Fruit fly (Drosophila melanogaster): ENCODE results near the gene CG5500.

The CG5500 gene

dm6 chr3R:26890088-26890487, 13.7 kb downstream of the CG5500 start (continued):
- TF ChIP-seq CG3032 (tag; optimal IDR thresholded peaks at IDR 0.05) (no peak), Sox102F (GFP tag; optimal IDR thresholded peaks at IDR 0.05) (no peak), fd59A (GFP tag; optimal IDR thresholded peaks at IDR 0.05) (no peak)

dm6 chr3R:26890499-26890898, 14.1 kb downstream of the CG5500 start:
- no peak for TF ChIP-seq CG1621 (tag; optimal IDR thresholded peaks at IDR 0.05)
- TF ChIP-seq CG16779 (tag; optimal IDR thresholded peaks at IDR 0.05), result no peak
- TF ChIP-seq Gug (GFP tag; IDR thresholded peaks at IDR 0.05), result 0 out of 2 replicates have a peak, but pooled peaks have one; percentile 1
- TF ChIP-seq Sox14 (GFP tag; optimal IDR thresholded peaks at IDR 0.05), result no peak
- TF ChIP-seq Hr38 (GFP tag; optimal IDR thresholded peaks at IDR 0.05), result no peak
- TF ChIP-seq CG6276 (GFP tag; optimal IDR thresholded peaks at IDR 0.05), result no peak
- 0 out of 3 replicates have a peak, but pooled peaks have one; percentile 9 for TF ChIP-seq CG8119 (GFP tag; IDR thresholded peaks at IDR 0.05)
- TF ChIP-seq lz (GFP tag; optimal IDR thresholded peaks at IDR 0.05), result no peak
- no peak for TF ChIP-seq svp (GFP tag)

- TF ChIP-seq net (GFP tag; optimal IDR thresholded peaks at IDR 0.05), result peak; percentile 62
- peak; percentile 4 for TF ChIP-seq CG10669 (GFP tag; optimal IDR thresholded peaks at IDR 0.05)
- peak; percentile 67 for TF ChIP-seq pdm3 (GFP tag; optimal IDR thresholded peaks at IDR 0.05)
- no peak for TF ChIP-seq Lpt (GFP tag; optimal IDR thresholded peaks at IDR 0.05)
- TF ChIP-seq Blimp-1 (GFP tag; optimal IDR thresholded peaks at IDR 0.05), result no peak
- TF ChIP-seq vri (GFP tag; optimal IDR thresholded peaks at IDR 0.05), result peak; percentile 35
- peak; percentile 43 for TF ChIP-seq topi (GFP tag; optimal IDR thresholded peaks at IDR 0.05)
- TF ChIP-seq fd59A (GFP tag; optimal IDR thresholded peaks at IDR 0.05), result peak; percentile 54
- TF ChIP-seq CG11294 (GFP tag; IDR thresholded peaks at IDR 0.05), result 0 out of 2 replicates have a peak, but pooled peaks have one; percentile 21
- peak; percentile 10 for TF ChIP-seq fkh (GFP tag; optimal IDR thresholded peaks at IDR 0.05)
- peak; percentile 61 for TF ChIP-seq OdsH (GFP tag; optimal IDR thresholded peaks at IDR 0.05)
- no peak for TF ChIP-seq cyc (GFP tag; optimal IDR thresholded peaks at IDR 0.05)
- peak; percentile 54 for TF ChIP-seq Sox15 (GFP tag; optimal IDR thresholded peaks at IDR 0.05)
- peak; percentile 69 for TF ChIP-seq CG6792 (GFP tag; optimal IDR thresholded peaks at IDR 0.05)
- TF ChIP-seq CG8119 (GFP tag; IDR thresholded peaks at IDR 0.05), result peak; percentile 66
- TF ChIP-seq eg (GFP tag; IDR thresholded peaks at IDR 0.05), result peak; percentile 71
- TF ChIP-seq Ets21C (GFP tag; optimal IDR thresholded peaks at IDR 0.05), result peak; percentile 36
- no peak for TF ChIP-seq CG16779 (tag; optimal IDR thresholded peaks at IDR 0.05)
- TF ChIP-seq Sox14 (GFP tag; optimal IDR thresholded peaks at IDR 0.05), result peak; percentile 66
- no peak for TF ChIP-seq Eip93F (GFP tag; optimal IDR thresholded peaks at IDR 0.05)
- TF ChIP-seq fd85E (GFP tag; optimal IDR thresholded peaks at IDR 0.05), result no peak
- TF ChIP-seq CG8319 (GFP tag; optimal IDR thresholded peaks at IDR 0.05), result no peak
- TF ChIP-seq CG7368 (GFP tag; optimal IDR thresholded peaks at IDR 0.05), result no peak
- peak; percentile 12 to 40 for TF ChIP-seq salr (GFP tag; optimal IDR thresholded peaks at IDR 0.05)
- peak; percentile 72 for TF ChIP-seq CG15336 (GFP tag; IDR thresholded peaks at IDR 0.05)
- peak; percentile 25 for TF ChIP-seq CG4318 (GFP tag; optimal IDR thresholded peaks at IDR 0.05)
- peak; percentile 56 for TF ChIP-seq Ets96B (tag; optimal IDR thresholded peaks at IDR 0.05)
- TF ChIP-seq CG6276 (GFP tag; optimal IDR thresholded peaks at IDR 0.05), result peak; percentile 17
- TF ChIP-seq CG9139 (GFP tag; optimal IDR thresholded peaks at IDR 0.05), result peak; percentile 20
- TF ChIP-seq dsx (GFP tag; optimal IDR thresholded peaks at IDR 0.05; ENCODE audit: poor library complexity, severe bottlenecking), result peak; percentile 42
- TF ChIP-seq Gug (GFP tag; IDR thresholded peaks at IDR 0.05), result no peak
- TF ChIP-seq achi (GFP tag; optimal IDR thresholded peaks at IDR 0.05), result peak; percentile 11
- TF ChIP-seq Smox (GFP tag; optimal IDR thresholded peaks at IDR 0.05), result peak; percentile 46
- no peak for TF ChIP-seq CG3919 (GFP tag; optimal IDR thresholded peaks at IDR 0.05)
- peak; percentile 60 for TF ChIP-seq CG1621 (tag; optimal IDR thresholded peaks at IDR 0.05)
- peak; percentile 46 for TF ChIP-seq CG3032 (tag; optimal IDR thresholded peaks at IDR 0.05)
- TF ChIP-seq lz (GFP tag; optimal IDR thresholded peaks at IDR 0.05), result peak; percentile 60
- peak; percentile 54 for TF ChIP-seq Met (GFP tag; optimal IDR thresholded peaks at IDR 0.05)
- peak; percentile 57 for TF ChIP-seq Hr4 (GFP tag; optimal IDR thresholded peaks at IDR 0.05)
- TF ChIP-seq CG10631 (GFP tag; optimal IDR thresholded peaks at IDR 0.05), result peak; percentile 59
- TF ChIP-seq svp (GFP tag), result peak; percentile 74
- TF ChIP-seq Eip78C (GFP tag), result peak; percentile 92
- TF ChIP-seq ss (GFP tag; optimal IDR thresholded peaks at IDR 0.05), result peak in 1 of 2 experiments; percentile 16
- TF ChIP-seq Sox102F (GFP tag; optimal IDR thresholded peaks at IDR 0.05), result peak; percentile 67
- TF ChIP-seq CG11762 (GFP tag; optimal IDR thresholded peaks at IDR 0.05; ENCODE audit: insufficient read depth), result no peak
These were observed 16.3 kb downstream of the CG5500 start for dm6 chr3R:26892764-26893163.
